Fruit fly (Drosophila melanogaster) whole organism: ENCODE results near the gene CG9497.

ENCODE experiments used
- CG8478 ChIP-seq: fragments of >200 bp; optimal IDR thresholded peaks from 2 replicates; lab custom pipeline; 2018; ENCODE audit warnings: inconsistent platforms
- EcR ChIP-seq, 2 experiments: fragments of >200 bp; optimal IDR thresholded peaks; 2 replicates each; lab custom pipeline; 2017; ENCODE audit warnings: missing biosample characterization in 2 of 2, missing genetic modification characterization in 2 of 2, missing genetic modification reagents in 2 of 2
- psq ChIP-seq: fragments of >200 bp; optimal IDR thresholded peaks from 2 replicates; lab custom pipeline; 2017
- usp ChIP-seq: fragments of >200 bp; optimal IDR thresholded peaks from 2 replicates; lab custom pipeline; 2017; ENCODE audit warnings: missing biosample characterization, missing genetic modification characterization, mixed read lengths

- TF ChIP-seq usp (no peak), EcR (GFP tag; optimal IDR thresholded peaks at IDR 0.05; lab: Kevin White, UChicago) (no peak), psq (no peak), CG8478 (no peak)
Observed at dm6 chr2L:6369286-6369685, 21.1 kb upstream of the CG9497 start.
